Fruit fly (Drosophila melanogaster) whole organism, prepupa: ENCODE results near the gene CG14020.

Experiments
- CG1621 ChIP-seq: fragments of 200-800 bp; sonication (Bioruptor generic); optimal IDR thresholded peaks from 3 replicates; lab custom pipeline; 2018; ENCODE audit warnings: missing biosample characterization, mild to moderate bottlenecking, missing genetic modification characterization
- CG3919 ChIP-seq: fragments of 200-800 bp; sonication (Bioruptor generic); optimal IDR thresholded peaks from 3 replicates; lab custom pipeline; 2016; ENCODE audit warnings: missing biosample characterization, missing genetic modification characterization
- CG4318 ChIP-seq: fragments of 200-800 bp; sonication (Bioruptor generic); optimal IDR thresholded peaks from 3 replicates; lab custom pipeline; 2017; ENCODE audit warnings: missing biosample characterization, mild to moderate bottlenecking, missing genetic modification characterization
- CG8119 ChIP-seq: fragments of 200-800 bp; sonication (Bioruptor generic); IDR thresholded peaks from 3 replicates; pipeline ENCODE4 v1.3.6; 2022; ENCODE audit warnings: missing biosample characterization, missing genetic modification characterization
- fd85E ChIP-seq: fragments of 200-800 bp; sonication (Bioruptor generic); optimal IDR thresholded peaks from 3 replicates; lab custom pipeline; 2016; ENCODE audit warnings: missing biosample characterization, missing genetic modification characterization

- TF ChIP-seq CG3919 (GFP tag; lab: Kevin White, UChicago): no peak
- TF ChIP-seq CG8119 (GFP tag; lab: Robert Waterston, UW): no peak
- TF ChIP-seq CG4318: no peak
- no peak for TF ChIP-seq CG1621 (tag; lab: Kevin White, UChicago)
- no peak for TF ChIP-seq fd85E
Observed at dm6 chr2L:5514946-5515345, 2.6 kb upstream of the CG14020 start.
